Worm (Caenorhabditis elegans) whole organism, midembryonic: Measurements from ENCODE around the gene grd-8.

Experiments
- med-1 ChIP-seq: sonication (generic microtip); optimal IDR thresholded peaks from 2 replicates; lab custom pipeline; 2017; ENCODE audit warnings: missing genetic modification characterization, mild to moderate bottlenecking, missing compliant biosample characterization, antibody characterized with exemption, missing genetic modification reagents; ENCODE audit not compliant: insufficient read depth
- ref-1 ChIP-seq: fragments of 200-800 bp; sonication (Bioruptor generic); conservative IDR thresholded peaks from 2 replicates; pipeline ENCODE4 v1.3.6; 2022; ENCODE audit warnings: missing genetic modification reagents, missing genetic modification characterization, missing compliant biosample characterization
- tab-1 ChIP-seq: fragments of 200-800 bp; sonication (Bioruptor generic); IDR thresholded peaks from 2 replicates; pipeline ENCODE4 v1.3.6; 2022; ENCODE audit warnings: missing genetic modification characterization, missing compliant biosample characterization

- TF ChIP-seq tab-1 (GFP tag; lab: Robert Waterston, UW), result no peak
- TF ChIP-seq ref-1, result no peak
- TF ChIP-seq med-1 (GFP tag; lab: Kevin White, UChicago), result no peak
Measured at ce11 chrV:7864663-7865062, 22.3 kb downstream of the grd-8 start, which contains the start of gene C37C3.11.
